Worm (Caenorhabditis elegans): ENCODE measurements around the gene dod-3.

DNA sequence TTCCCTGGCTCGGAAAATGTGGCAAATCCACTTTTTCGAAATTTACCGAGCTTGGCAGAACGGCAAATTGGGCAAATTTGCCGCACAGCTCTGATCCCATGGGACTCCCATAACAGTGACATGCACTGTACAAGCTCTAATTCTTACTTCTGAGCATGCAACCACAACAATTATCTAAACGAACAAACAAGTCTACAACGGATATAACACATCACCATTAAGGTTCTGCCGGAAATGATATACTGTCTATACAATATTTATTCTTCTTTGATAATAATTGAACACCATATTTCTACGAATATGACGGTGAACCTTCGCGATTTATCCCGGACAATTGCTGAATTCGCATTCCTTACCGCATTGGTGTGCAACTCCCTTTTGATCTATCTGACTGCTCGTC, 2.7 kb downstream of the dod-3 start, which contains the start of gene str-33:
- TF ChIP-seq snpc-4 (tag; optimal IDR thresholded peaks at IDR 0.05) (no peak), egl-27 (tag; optimal IDR thresholded peaks at IDR 0.05) (no peak), aly-2 (tag; optimal IDR thresholded peaks at IDR 0.05) (no peak), nhr-6 (tag; optimal IDR thresholded peaks at IDR 0.05) (no peak), duxl-1 (tag; optimal IDR thresholded peaks at IDR 0.05; ENCODE audit: poor library complexity) (no peak), unc-130 (GFP tag; optimal IDR thresholded peaks at IDR 0.05) (no peak), Y48G9A.11 (GFP tag; IDR thresholded peaks at IDR 0.05) (no peak), T20F7.1 (GFP tag; optimal IDR thresholded peaks at IDR 0.05) (no peak), nhr-11 (tag; optimal IDR thresholded peaks at IDR 0.05) (no peak), ceh-62 (tag; optimal IDR thresholded peaks at IDR 0.05) (no peak)
